Worm (Caenorhabditis elegans) whole organism, young adult: ENCODE results near the gene F07C6.3.

ENCODE experiments used
- B0019.2 ChIP-seq: fragments of 200-800 bp; sonication (Bioruptor generic); conservative IDR thresholded peaks from 2 replicates; pipeline ENCODE4 v1.3.6; 2022; ENCODE audit warnings: missing genetic modification reagents, missing genetic modification characterization, missing compliant biosample characterization
- B0336.3 ChIP-seq: fragments of 200-800 bp; sonication (Bioruptor generic); IDR thresholded peaks from 2 replicates; pipeline ENCODE4 v1.3.6; 2022; ENCODE audit warnings: missing genetic modification characterization, missing compliant biosample characterization
- D2030.7 ChIP-seq: fragments of 200-800 bp; sonication (Bioruptor generic); IDR thresholded peaks from 2 replicates; pipeline ENCODE4 v1.3.6; 2022; ENCODE audit warnings: missing genetic modification reagents, missing genetic modification characterization, missing compliant biosample characterization
- F33H1.4 ChIP-seq: fragments of 200-800 bp; sonication (Bioruptor generic); IDR thresholded peaks from 2 replicates; pipeline ENCODE4 v1.3.6; 2022; ENCODE audit warnings: missing genetic modification reagents, missing genetic modification characterization, missing compliant biosample characterization
- F39B2.1 ChIP-seq: fragments of 200-800 bp; sonication (Bioruptor generic); IDR thresholded peaks from 2 replicates; pipeline ENCODE4 v1.3.6; 2022; ENCODE audit warnings: missing genetic modification reagents, missing genetic modification characterization, missing compliant biosample characterization
- F49E8.2 ChIP-seq: sonication (generic microtip); optimal IDR thresholded peaks from 3 replicates; lab custom pipeline; 2017; ENCODE audit warnings: missing genetic modification characterization, mild to moderate bottlenecking, missing compliant biosample characterization, antibody characterized with exemption, moderate library complexity; ENCODE audit not compliant: insufficient read depth
- K11D2.4 ChIP-seq: fragments of 200-800 bp; sonication (Bioruptor generic); IDR thresholded peaks from 2 replicates; pipeline ENCODE4 v1.3.6; 2022; ENCODE audit warnings: missing genetic modification reagents, missing genetic modification characterization, missing compliant biosample characterization
- K12H6.12 ChIP-seq: fragments of 200-800 bp; sonication (Bioruptor generic); optimal IDR thresholded peaks from 2 replicates; lab custom pipeline; 2018; ENCODE audit warnings: mild to moderate bottlenecking, missing genetic modification characterization, missing compliant biosample characterization
- Y53G8AR.9 ChIP-seq: fragments of 200-800 bp; sonication (Bioruptor generic); conservative IDR thresholded peaks from 2 replicates; pipeline ENCODE4 v1.3.6; 2022; ENCODE audit warnings: missing genetic modification reagents, missing genetic modification characterization, missing compliant biosample characterization
- Y95B8A.8 ChIP-seq: fragments of 200-800 bp; sonication (Bioruptor generic); IDR thresholded peaks from 2 replicates; pipeline ENCODE4 v1.3.6; 2022; ENCODE audit warnings: missing genetic modification reagents, missing genetic modification characterization, missing compliant biosample characterization
- aptf-3 ChIP-seq: fragments of 200-800 bp; sonication (Bioruptor generic); IDR thresholded peaks from 2 replicates; pipeline ENCODE4 v1.3.6; 2022; ENCODE audit warnings: missing genetic modification characterization, missing compliant biosample characterization
- athp-1 ChIP-seq: sonication (generic microtip); optimal IDR thresholded peaks from 2 replicates; lab custom pipeline; 2017; ENCODE audit warnings: mild to moderate bottlenecking, missing genetic modification characterization, missing compliant biosample characterization
- attf-3 ChIP-seq: fragments of 200-800 bp; sonication (Bioruptor generic); conservative IDR thresholded peaks from 2 replicates; pipeline ENCODE4 v1.3.6; 2022; ENCODE audit warnings: missing genetic modification reagents, missing genetic modification characterization, missing compliant biosample characterization
- attf-6 ChIP-seq: fragments of 200-800 bp; sonication (Bioruptor generic); IDR thresholded peaks from 2 replicates; pipeline ENCODE4 v1.3.6; 2022; ENCODE audit warnings: missing genetic modification reagents, missing genetic modification characterization, missing compliant biosample characterization
- bed-1 ChIP-seq: fragments of 200-800 bp; sonication (Bioruptor generic); IDR thresholded peaks from 2 replicates; pipeline ENCODE4 v1.3.6; 2022; ENCODE audit warnings: missing genetic modification reagents, missing genetic modification characterization, missing compliant biosample characterization
- ceh-100 ChIP-seq: fragments of 200-800 bp; sonication (Bioruptor generic); IDR thresholded peaks from 2 replicates; pipeline ENCODE4 v1.3.6; 2022; ENCODE audit warnings: missing genetic modification reagents, missing genetic modification characterization, missing compliant biosample characterization
- dox-1 ChIP-seq: fragments of 200-800 bp; sonication (Bioruptor generic); IDR thresholded peaks from 2 replicates; pipeline ENCODE4 v1.3.6; 2022; ENCODE audit warnings: missing genetic modification reagents, missing genetic modification characterization, missing compliant biosample characterization
- egrh-3 ChIP-seq: fragments of 200-800 bp; sonication (Bioruptor generic); IDR thresholded peaks from 2 replicates; pipeline ENCODE4 v1.3.6; 2022; ENCODE audit warnings: missing genetic modification reagents, missing genetic modification characterization, missing compliant biosample characterization
- ekl-4 ChIP-seq: fragments of 200-800 bp; sonication (Bioruptor generic); IDR thresholded peaks from 2 replicates; pipeline ENCODE4 v1.3.6; 2022; ENCODE audit warnings: missing genetic modification reagents, missing genetic modification characterization, missing compliant biosample characterization
- him-1 ChIP-seq: sonication (generic microtip); optimal IDR thresholded peaks from 2 replicates; lab custom pipeline; 2016; ENCODE audit warnings: missing genotype, missing genetic modification reagents, missing genetic modification characterization, missing compliant biosample characterization
- hlh-26 ChIP-seq: fragments of 200-800 bp; sonication (Bioruptor generic); conservative IDR thresholded peaks from 2 replicates; pipeline ENCODE4 v1.3.6; 2022; ENCODE audit warnings: missing genetic modification reagents, missing genetic modification characterization, missing compliant biosample characterization
- hmg-1.2 ChIP-seq: fragments of 200-800 bp; sonication (Bioruptor generic); IDR thresholded peaks from 2 replicates; pipeline ENCODE4 v1.3.6; 2022; ENCODE audit warnings: missing genetic modification reagents, missing genetic modification characterization, missing compliant biosample characterization
- hsf-1 ChIP-seq: fragments of 200-800 bp; sonication (Bioruptor generic); IDR thresholded peaks from 2 replicates; pipeline ENCODE4 v1.3.6; 2022; ENCODE audit warnings: missing genetic modification reagents, missing genetic modification characterization, missing compliant biosample characterization
- lin-54 ChIP-seq: fragments of 200-800 bp; sonication (Bioruptor generic); optimal IDR thresholded peaks from 2 replicates; lab custom pipeline; 2018; ENCODE audit warnings: mild to moderate bottlenecking, missing genetic modification characterization, missing compliant biosample characterization
- lsl-1 ChIP-seq: fragments of 200-800 bp; sonication (Bioruptor generic); optimal IDR thresholded peaks from 2 replicates; lab custom pipeline; 2018; ENCODE audit warnings: mild to moderate bottlenecking, missing genetic modification characterization, moderate library complexity, missing compliant biosample characterization
- madf-6 ChIP-seq: fragments of 200-800 bp; sonication (Bioruptor generic); IDR thresholded peaks from 2 replicates; pipeline ENCODE4 v1.3.6; 2022; ENCODE audit warnings: missing genetic modification reagents, missing genetic modification characterization, missing compliant biosample characterization
- madf-8 ChIP-seq: fragments of 200-800 bp; sonication (Bioruptor generic); conservative IDR thresholded peaks from 2 replicates; pipeline ENCODE4 v1.3.6; 2022; ENCODE audit warnings: missing genetic modification reagents, missing genetic modification characterization, missing compliant biosample characterization
- mcd-1 ChIP-seq: fragments of 200-800 bp; sonication (Bioruptor generic); IDR thresholded peaks from 2 replicates; pipeline ENCODE4 v1.3.6; 2022; ENCODE audit warnings: missing genetic modification reagents, missing genetic modification characterization, missing compliant biosample characterization
- mes-4 ChIP-seq: sonication (generic microtip); optimal IDR thresholded peaks from 2 replicates; lab custom pipeline; 2016; ENCODE audit warnings: missing genotype, missing genetic modification characterization, missing compliant biosample characterization
- nfyb-1 ChIP-seq: fragments of 200-800 bp; sonication (Bioruptor generic); IDR thresholded peaks from 2 replicates; pipeline ENCODE4 v1.3.6; 2022; ENCODE audit warnings: missing genetic modification reagents, missing genetic modification characterization, missing compliant biosample characterization
- pbrm-1 ChIP-seq: fragments of 200-800 bp; sonication (Bioruptor generic); IDR thresholded peaks from 2 replicates; pipeline ENCODE4 v1.3.6; 2022; ENCODE audit warnings: missing genetic modification reagents, missing genetic modification characterization, missing compliant biosample characterization
- rcor-1 ChIP-seq: fragments of 200-800 bp; sonication (Bioruptor generic); IDR thresholded peaks from 2 replicates; pipeline ENCODE4 v1.3.6; 2022; ENCODE audit warnings: missing genetic modification reagents, missing genetic modification characterization, missing compliant biosample characterization
- repo-1 ChIP-seq: sonication (generic microtip); optimal IDR thresholded peaks from 2 replicates; lab custom pipeline; 2017; ENCODE audit warnings: mild to moderate bottlenecking, missing genetic modification characterization, missing compliant biosample characterization
- sea-2 ChIP-seq: fragments of 200-800 bp; sonication (Bioruptor generic); IDR thresholded peaks from 2 replicates; pipeline ENCODE4 v1.3.6; 2022; ENCODE audit warnings: missing genetic modification characterization, missing compliant biosample characterization
- snpc-1.1 ChIP-seq: sonication (generic microtip); optimal IDR thresholded peaks from 2 replicates; lab custom pipeline; 2017; ENCODE audit warnings: missing genetic modification characterization, mild to moderate bottlenecking, missing compliant biosample characterization, antibody characterized with exemption, moderate library complexity, missing genotype, missing genetic modification reagents; ENCODE audit not compliant: insufficient read depth
- snpc-1.3 ChIP-seq: sonication (generic microtip); optimal IDR thresholded peaks from 2 replicates; lab custom pipeline; 2017; ENCODE audit warnings: missing genetic modification characterization, mild to moderate bottlenecking, missing compliant biosample characterization, antibody characterized with exemption, moderate library complexity, missing genotype, missing genetic modification reagents; ENCODE audit not compliant: insufficient read depth
- snpc-3.4 ChIP-seq: sonication (generic microtip); optimal IDR thresholded peaks from 2 replicates; lab custom pipeline; 2017; ENCODE audit warnings: missing genetic modification characterization, mild to moderate bottlenecking, missing compliant biosample characterization, antibody characterized with exemption, moderate library complexity, missing genotype, missing genetic modification reagents
- snpc-4 ChIP-seq, 5 experiments: fragments of 150-350 bp in 1 of 5; sonication (generic microtip) in 4 of 5; optimal IDR thresholded peaks; 2 replicates each; lab custom pipeline; 2014 to 2018; ENCODE audit warnings: missing genetic modification characterization in 5 of 5, missing biosample characterization in 3 of 5, antibody characterized with exemption in 2 of 5, mild to moderate bottlenecking in 2 of 5, missing compliant biosample characterization in 2 of 5, missing genotype in 2 of 5, moderate library complexity in 2 of 5, missing genetic modification reagents in 1 of 5
- tbp1 ChIP-seq: fragments of 200-800 bp; sonication (Bioruptor generic); optimal IDR thresholded peaks from 2 replicates; lab custom pipeline; 2018; ENCODE audit warnings: mild to moderate bottlenecking, missing genetic modification characterization, missing compliant biosample characterization
- xnd-1 ChIP-seq: sonication (generic microtip); optimal IDR thresholded peaks from 2 replicates; lab custom pipeline; 2016; ENCODE audit warnings: missing genotype, missing genetic modification reagents, missing genetic modification characterization, missing compliant biosample characterization
- zim-3 ChIP-seq: sonication (generic microtip); optimal IDR thresholded peaks from 2 replicates; lab custom pipeline; 2017; ENCODE audit warnings: mild to moderate bottlenecking, missing genetic modification characterization, moderate library complexity, missing compliant biosample characterization

F07C6.3 gene

ce11 chrIV:12785988-12786387, 3.0 kb upstream of the F07C6.3 start (continued):
- TF ChIP-seq attf-3 (GFP tag; lab: Robert Waterston, UW) (peak; percentile 41; the same call in 1 of the 2 replicates), K12H6.12 (tag; lab: Kevin White, UChicago) (no peak), repo-1 (tag; lab: Kevin White, UChicago) (peak; percentile 16), xnd-1 (tag; lab: Kevin White, UChicago) (no peak), madf-6 (GFP tag; lab: Robert Waterston, UW) (peak; percentile 76), F49E8.2 (tag; lab: Kevin White, UChicago) (peak; percentile 58), mes-4 (tag; lab: Kevin White, UChicago) (no peak), bed-1 (GFP tag; lab: Robert Waterston, UW) (no peak), attf-6 (GFP tag; lab: Robert Waterston, UW) (peak; percentile 94), zim-3 (tag; lab: Kevin White, UChicago) (no peak), Y95B8A.8 (GFP tag; lab: Robert Waterston, UW) (no peak), lin-54 (GFP tag; lab: Kevin White, UChicago) (peak; percentile 5), hsf-1 (peak; percentile 88), D2030.7 (peak; percentile 82), mcd-1 (GFP tag; lab: Robert Waterston, UW) (peak; percentile 49; the same call in 1 of the 2 replicates), snpc-3.4 (peak; percentile 65), pbrm-1 (GFP tag; lab: Robert Waterston, UW) (peak; percentile 91), sea-2 (GFP tag; lab: Robert Waterston, UW) (no peak), him-1 (peak; percentile 46), snpc-1.3 (tag; lab: Kevin White, UChicago) (peak; percentile 64), hlh-26 (GFP tag; lab: Robert Waterston, UW) (no peak), egrh-3 (GFP tag; lab: Robert Waterston, UW) (no peak), rcor-1 (GFP tag; lab: Robert Waterston, UW) (peak; percentile 64)

DNA sequence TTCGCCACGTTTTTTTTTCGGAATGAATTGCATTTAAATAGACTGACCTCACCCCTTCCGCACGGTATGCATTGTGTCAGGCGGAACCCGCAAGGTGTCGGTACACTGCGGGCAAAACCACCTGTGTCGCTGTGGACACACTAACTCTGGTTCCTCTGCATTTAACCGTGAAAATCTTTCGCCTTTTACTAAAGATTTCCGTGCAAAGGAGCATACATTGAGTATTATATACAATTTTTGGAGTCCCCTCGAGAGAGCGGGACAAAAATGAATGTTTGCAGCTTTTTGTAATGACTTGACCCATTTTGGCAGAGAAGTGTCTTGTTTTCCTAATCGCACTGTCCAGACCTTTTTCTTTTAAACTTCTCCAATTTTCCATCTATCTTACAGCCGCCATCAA, 2.0 kb upstream of the F07C6.3 start:
- TF ChIP-seq athp-1 (tag; lab: Kevin White, UChicago) (peak; percentile 8), him-1 (peak; percentile 61), madf-6 (GFP tag; lab: Robert Waterston, UW) (peak; percentile 84), attf-6 (GFP tag; lab: Robert Waterston, UW) (peak; percentile 95), pbrm-1 (GFP tag; lab: Robert Waterston, UW) (peak; percentile 98), attf-3 (GFP tag; lab: Robert Waterston, UW) (0 out of 2 replicates have a peak, but pooled peaks have one; percentile 55), aptf-3 (0 out of 2 replicates have a peak, but pooled peaks have one; percentile 52), hsf-1 (peak; percentile 64), xnd-1 (tag; lab: Kevin White, UChicago) (peak; percentile 28), hmg-1.2 (GFP tag; lab: Robert Waterston, UW) (peak; percentile 94), K11D2.4 (GFP tag; lab: Robert Waterston, UW) (peak; percentile 47; the same call in 1 of the 2 replicates), Y53G8AR.9 (GFP tag; lab: Robert Waterston, UW) (peak; percentile 23; the same call in 1 of the 2 replicates), snpc-4 (GFP tag; optimal IDR thresholded peaks at IDR 0.05; lab: Kevin White, UChicago) (peak; percentile 91), snpc-4 (tag; optimal IDR thresholded peaks at IDR 0.05; lab: Kevin White, UChicago) (peak; percentile 87 to 98 (median 94)), ekl-4 (peak; percentile 66; the same call in 1 of the 2 replicates), B0019.2 (GFP tag; lab: Robert Waterston, UW) (0 out of 2 replicates have a peak, but pooled peaks have one; percentile 28), F33H1.4 (peak; percentile 48), F49E8.2 (tag; lab: Kevin White, UChicago) (peak; percentile 75), lsl-1 (peak; percentile 56), mcd-1 (GFP tag; lab: Robert Waterston, UW) (peak; percentile 50; the same call in 1 of the 2 replicates), madf-8 (peak; percentile 60), B0336.3 (GFP tag; lab: Robert Waterston, UW) (peak; percentile 30; the same call in 1 of the 2 replicates), snpc-3.4 (peak; percentile 89), dox-1 (GFP tag; lab: Robert Waterston, UW) (peak; percentile 80), nfyb-1 (GFP tag; lab: Robert Waterston, UW) (0 out of 2 replicates have a peak, but pooled peaks have one; percentile 39), tbp1 (peak; percentile 71), F39B2.1 (GFP tag; lab: Robert Waterston, UW) (peak; percentile 60; the same call in 1 of the 2 replicates), lin-54 (GFP tag; lab: Kevin White, UChicago) (peak; percentile 47), snpc-1.3 (tag; lab: Kevin White, UChicago) (peak; percentile 73), rcor-1 (GFP tag; lab: Robert Waterston, UW) (peak; percentile 81), ceh-100 (GFP tag; lab: Robert Waterston, UW) (peak; percentile 25; the same call in 1 of the 2 replicates), snpc-1.1 (tag; lab: Kevin White, UChicago) (peak; percentile 94), D2030.7 (peak; percentile 92)
